Worm (Caenorhabditis elegans): ENCODE measurements around the gene nlp-49.

nlp-49 gene

DNA sequence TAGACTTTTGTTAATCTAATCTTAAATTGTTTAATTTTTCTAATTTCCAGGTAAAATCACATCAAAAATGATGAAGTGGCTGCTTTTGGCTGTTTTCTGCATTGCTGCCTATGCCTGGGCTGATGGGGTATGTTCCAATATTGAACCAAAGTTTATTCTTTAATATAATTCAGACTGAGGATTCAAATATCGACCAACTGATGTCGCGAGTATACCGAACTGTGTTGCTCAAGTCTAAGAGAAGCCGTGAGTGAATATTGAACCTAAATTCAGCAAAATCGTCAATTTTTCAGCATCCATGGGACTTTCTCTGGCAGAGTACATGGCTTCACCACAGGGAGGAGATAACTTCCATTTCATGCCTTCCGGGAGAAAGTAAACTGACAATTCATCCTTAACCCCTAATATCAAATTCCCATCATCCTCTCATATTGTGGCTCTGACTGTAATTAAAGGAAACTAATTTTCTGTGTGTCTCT, at the start of gene nlp-49:
Gene nlp-49, plus strand, starts transcription at position 51 of the 479 bp plus-strand sequence.
- TF ChIP-seq nhr-90 (tag; optimal IDR thresholded peaks at IDR 0.05) (no peak), mes-4 (tag; optimal IDR thresholded peaks at IDR 0.05) (no peak), egl-18 (GFP tag; IDR thresholded peaks at IDR 0.05) (no peak), him-1 (tag; optimal IDR thresholded peaks at IDR 0.05) (no peak), ztf-3 (GFP tag; optimal IDR thresholded peaks at IDR 0.05) (no peak), bed-2 (GFP tag; IDR thresholded peaks at IDR 0.05) (no peak), C17E4.6 (GFP tag; IDR thresholded peaks at IDR 0.05) (no peak), ama-1 (optimal IDR thresholded peaks at IDR 0.05) (no peak), ama-1 (GFP tag; optimal IDR thresholded peaks at IDR 0.05) (no peak), unc-130 (GFP tag; optimal IDR thresholded peaks at IDR 0.05) (no peak), F10E7.11 (tag; optimal IDR thresholded peaks at IDR 0.05) (no peak), ztf-22 (GFP tag; optimal IDR thresholded peaks at IDR 0.05) (no peak), F55B11.4 (tag; optimal IDR thresholded peaks at IDR 0.05; ENCODE audit: borderline replicate concordance, insufficient read depth) (no peak), lag-1 (GFP tag; IDR thresholded peaks at IDR 0.05) (no peak), F52B5.7 (tag; optimal IDR thresholded peaks at IDR 0.05) (no peak), nfya-1 (tag; optimal IDR thresholded peaks at IDR 0.05; ENCODE audit: borderline replicate concordance, insufficient read depth) (no peak), F39B2.1 (GFP tag; IDR thresholded peaks at IDR 0.05) (no peak), gei-17 (GFP tag; optimal IDR thresholded peaks at IDR 0.05) (no peak), ztf-28 (GFP tag; IDR thresholded peaks at IDR 0.05) (no peak)

DNA sequence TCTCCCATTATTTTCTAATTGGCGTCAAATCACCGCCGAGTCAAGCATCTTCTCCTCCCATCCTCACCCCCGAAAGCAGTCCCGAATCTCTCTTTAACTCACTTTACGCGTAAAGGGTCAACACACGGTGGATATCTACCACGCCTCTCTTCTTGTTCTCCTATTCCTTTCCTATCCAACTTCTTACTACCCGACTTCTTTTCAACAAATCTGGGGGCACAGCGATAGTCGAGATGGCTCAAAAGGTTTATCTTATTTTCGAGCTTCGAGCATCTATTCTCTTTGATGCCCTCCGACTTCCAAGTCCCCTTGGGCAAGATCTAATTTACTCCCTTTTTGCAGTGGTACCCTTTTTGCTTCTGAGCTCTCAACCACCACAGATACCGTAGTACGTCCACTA, 45.3 kb upstream of the nlp-49 start:
- no peak for TF ChIP-seq Y67H2A.10 (GFP tag; conservative IDR thresholded peaks at IDR 0.05)
- no peak for TF ChIP-seq xnd-1 (tag; optimal IDR thresholded peaks at IDR 0.05)
- no peak for TF ChIP-seq aptf-2 (GFP tag; conservative IDR thresholded peaks at IDR 0.05)
- no peak for TF ChIP-seq lir-1 (GFP tag; conservative IDR thresholded peaks at IDR 0.05)
- no peak for TF ChIP-seq attf-5 (GFP tag; optimal IDR thresholded peaks at IDR 0.05)
- no peak for TF ChIP-seq B0035.1 (tag; optimal IDR thresholded peaks at IDR 0.05)
- TF ChIP-seq let-526 (GFP tag; IDR thresholded peaks at IDR 0.05) = no peak
- TF ChIP-seq F22D6.2 (tag; optimal IDR thresholded peaks at IDR 0.05) = no peak
- no peak for TF ChIP-seq B0261.1 (tag; optimal IDR thresholded peaks at IDR 0.05)
- no peak for TF ChIP-seq K12H6.12 (tag; optimal IDR thresholded peaks at IDR 0.05)
- TF ChIP-seq ztf-6 (GFP tag; IDR thresholded peaks at IDR 0.05) = no peak
- TF ChIP-seq nhr-80 (tag; optimal IDR thresholded peaks at IDR 0.05) = no peak
- TF ChIP-seq atf-7 (tag; optimal IDR thresholded peaks at IDR 0.05) = no peak
- TF ChIP-seq snpc-1.1 (tag; optimal IDR thresholded peaks at IDR 0.05; ENCODE audit: insufficient read depth) = no peak
- no peak for TF ChIP-seq bed-2 (GFP tag; IDR thresholded peaks at IDR 0.05)
- no peak for TF ChIP-seq sea-2 (GFP tag; IDR thresholded peaks at IDR 0.05)
- no peak for TF ChIP-seq Y95B8A.8 (GFP tag; IDR thresholded peaks at IDR 0.05)
- no peak for TF ChIP-seq nhr-120 (GFP tag; IDR thresholded peaks at IDR 0.05)
- no peak for TF ChIP-seq rec-8 (tag; optimal IDR thresholded peaks at IDR 0.05)
- TF ChIP-seq hrde-1 (tag; optimal IDR thresholded peaks at IDR 0.05; ENCODE audit: borderline replicate concordance) = no peak

DNA sequence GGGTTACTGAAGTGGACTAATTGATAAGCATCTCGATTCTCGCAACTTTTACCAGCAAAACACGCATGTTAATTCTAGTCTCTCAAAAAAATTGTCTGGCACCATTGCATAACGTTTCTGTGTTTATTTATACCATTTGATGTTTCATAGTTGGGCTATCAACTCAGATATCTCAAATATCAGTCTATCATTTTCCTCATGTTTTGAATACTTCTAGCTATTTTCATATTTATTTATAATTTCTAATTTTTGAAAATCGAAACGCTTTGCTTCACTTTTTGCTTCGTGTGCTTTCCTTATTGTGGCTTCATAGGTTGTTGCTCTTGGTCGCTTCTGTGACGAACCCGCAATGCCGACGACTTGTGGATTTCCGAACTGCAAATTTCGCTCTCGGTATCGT, 42.0 kb upstream of the nlp-49 start, which contains the start of gene ctbp-1:
Gene ctbp-1, plus strand, starts transcription at position 301 of the 400 bp plus-strand sequence.
- TF ChIP-seq repo-1 (tag; optimal IDR thresholded peaks at IDR 0.05) (no peak), egrh-3 (GFP tag; IDR thresholded peaks at IDR 0.05) (no peak), hmg-20 (GFP tag; IDR thresholded peaks at IDR 0.05) (no peak), T26A5.8 (tag; optimal IDR thresholded peaks at IDR 0.05) (no peak), attf-6 (GFP tag; IDR thresholded peaks at IDR 0.05) (no peak), cebp-1 (GFP tag; IDR thresholded peaks at IDR 0.05) (no peak), cebp-1 (tag; optimal IDR thresholded peaks at IDR 0.05) (no peak), tbx-9 (tag; optimal IDR thresholded peaks at IDR 0.05; ENCODE audit: borderline replicate concordance) (no peak)
